Fruit fly (Drosophila melanogaster): ENCODE results near the gene Kul.

Kul gene

DNA sequence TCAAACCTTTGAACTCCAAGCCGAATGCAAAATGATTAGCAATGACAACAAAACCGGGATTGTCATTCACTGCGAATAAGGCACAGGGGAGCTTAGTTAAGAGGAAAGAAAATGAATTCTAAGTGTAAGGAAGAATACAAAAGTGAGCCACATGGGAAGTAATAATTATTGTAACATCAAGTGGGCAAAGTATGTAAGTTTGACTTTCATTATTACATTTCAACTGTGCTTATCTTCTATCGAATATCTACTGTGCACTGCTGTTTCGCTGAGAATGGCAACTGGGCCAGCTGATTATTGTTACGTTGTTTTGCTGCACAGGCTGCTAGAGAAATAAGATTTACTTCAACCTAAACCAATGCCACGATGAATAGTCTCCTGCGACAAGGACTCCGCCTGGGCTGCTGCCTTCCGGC, 11.1 kb downstream of the Kul start, which contains the start of the genes CG7601 and CIA30 (continued):
- TF ChIP-seq HLH54F (GFP tag; optimal IDR thresholded peaks at IDR 0.05) (peak; percentile 99), dpn (GFP tag; optimal IDR thresholded peaks at IDR 0.05) (peak; percentile 99), CG32532 (GFP tag; IDR thresholded peaks at IDR 0.05) (peak; percentile 100), CG9932 (GFP tag; IDR thresholded peaks at IDR 0.05) (peak; percentile 100), gsb (GFP tag; IDR thresholded peaks at IDR 0.05) (peak; percentile 100), ems (GFP tag; optimal IDR thresholded peaks at IDR 0.05) (peak; percentile 98), CG17912 (GFP tag; optimal IDR thresholded peaks at IDR 0.05) (peak; percentile 87), CG17361 (GFP tag; IDR thresholded peaks at IDR 0.05) (peak; percentile 96), CG4282 (GFP tag; optimal IDR thresholded peaks at IDR 0.05) (peak; percentile 95), sob (GFP tag; IDR thresholded peaks at IDR 0.05) (peak; percentile 100), CG17186 (GFP tag; optimal IDR thresholded peaks at IDR 0.05) (peak; percentile 93), CG3163 (GFP tag; optimal IDR thresholded peaks at IDR 0.05) (peak; percentile 91), ewg (GFP tag; optimal IDR thresholded peaks at IDR 0.05) (peak; percentile 90), zen (tag; optimal IDR thresholded peaks at IDR 0.05) (peak; percentile 99), CkIIα-i1 (GFP tag; IDR thresholded peaks at IDR 0.05) (peak; percentile 100), Meics (GFP tag; optimal IDR thresholded peaks at IDR 0.05) (peak; percentile 98), cas (GFP tag; IDR thresholded peaks at IDR 0.05) (peak; percentile 100), CG12155 (GFP tag; optimal IDR thresholded peaks at IDR 0.05) (peak; percentile 96), twi (tag; optimal IDR thresholded peaks at IDR 0.05) (no peak), tx (GFP tag; optimal IDR thresholded peaks at IDR 0.05) (peak; percentile 98), CG10366 (GFP tag; IDR thresholded peaks at IDR 0.05) (peak; percentile 100), D19A (tag; optimal IDR thresholded peaks at IDR 0.05) (peak; percentile 94), mld (GFP tag; IDR thresholded peaks at IDR 0.05; ENCODE audit: partially characterized antibody) (no peak), YL-1 (GFP tag; optimal IDR thresholded peaks at IDR 0.05) (peak; percentile 92), nerfin-2 (GFP tag; IDR thresholded peaks at IDR 0.05; ENCODE audit: partially characterized antibody) (no peak), CG4617 (GFP tag; optimal IDR thresholded peaks at IDR 0.05; ENCODE audit: borderline replicate concordance) (peak; percentile 97), kni (GFP tag; optimal IDR thresholded peaks at IDR 0.05) (peak; percentile 95), sug (tag; optimal IDR thresholded peaks at IDR 0.05) (peak; percentile 98), chm (GFP tag; IDR thresholded peaks at IDR 0.05) (peak; percentile 100), Atf-2 (GFP tag; optimal IDR thresholded peaks at IDR 0.05) (peak; percentile 98), Blimp-1 (GFP tag; optimal IDR thresholded peaks at IDR 0.05) (peak; percentile 95), tup (GFP tag; optimal IDR thresholded peaks at IDR 0.05) (peak; percentile 97), Optix (GFP tag; IDR thresholded peaks at IDR 0.05) (peak; percentile 100), z (GFP tag; IDR thresholded peaks at IDR 0.05) (peak; percentile 90), esg (GFP tag; conservative IDR thresholded peaks at IDR 0.05) (peak; percentile 100), CG7987 (GFP tag; optimal IDR thresholded peaks at IDR 0.05) (peak; percentile 95), MBD-R2 (GFP tag; IDR thresholded peaks at IDR 0.05) (peak; percentile 100), CG13624 (GFP tag; optimal IDR thresholded peaks at IDR 0.05) (peak; percentile 100), zf30C (GFP tag; optimal IDR thresholded peaks at IDR 0.05) (no peak), da (GFP tag; optimal IDR thresholded peaks at IDR 0.05) (peak; percentile 94), abd-A (tag; optimal IDR thresholded peaks at IDR 0.05) (no peak), lmd (GFP tag; IDR thresholded peaks at IDR 0.05) (peak; percentile 100), CG18011 (GFP tag; optimal IDR thresholded peaks at IDR 0.05) (peak; percentile 85), Hey (tag; optimal IDR thresholded peaks at IDR 0.05) (peak; percentile 87), CG11695 (GFP tag; IDR thresholded peaks at IDR 0.05) (peak; percentile 100), unc-4 (GFP tag; IDR thresholded peaks at IDR 0.05; ENCODE audit: partially characterized antibody) (peak; percentile 35; the same call in 1 of the 2 replicates), CG12744 (GFP tag; optimal IDR thresholded peaks at IDR 0.05) (peak; percentile 95), Dip2 (GFP tag; IDR thresholded peaks at IDR 0.05) (peak; percentile 85), hth (optimal IDR thresholded peaks at IDR 0.05) (no peak), CG17568 (GFP tag; optimal IDR thresholded peaks at IDR 0.05) (no peak), Ada2b (GFP tag; IDR thresholded peaks at IDR 0.05) (peak; percentile 100)

Measured in whole organism, embryonic.